Worm (Caenorhabditis elegans) whole organism, L1 larva: ENCODE results near the gene anmt-3.

Source experiments
- ama-1 ChIP-seq: fragments of 150-350 bp; optimal IDR thresholded peaks from 2 replicates; lab custom pipeline; 2014
- blmp-1 ChIP-seq: fragments of 150-350 bp; optimal IDR thresholded peaks from 2 replicates; lab custom pipeline; 2014; ENCODE audit warnings: missing biosample characterization, missing genetic modification characterization
- ceh-63 ChIP-seq: fragments of 200-800 bp; sonication (Bioruptor generic); optimal IDR thresholded peaks from 2 replicates; lab custom pipeline; 2018; ENCODE audit warnings: mild to moderate bottlenecking, missing genetic modification characterization, missing compliant biosample characterization
- elt-3 ChIP-seq, 6 experiments: fragments of 150-350 bp in 1 of 6; sonication (generic microtip); optimal IDR thresholded peaks; 2 replicates each; lab custom pipeline; 2017 to 2018; ENCODE audit warnings: missing biosample characterization in 6 of 6, missing genetic modification characterization in 6 of 6, inconsistent platforms in 1 of 6
- fkh-10 ChIP-seq: sonication (generic microtip); optimal IDR thresholded peaks from 2 replicates; lab custom pipeline; 2017; ENCODE audit warnings: missing biosample characterization, missing genetic modification reagents, missing genetic modification characterization
- nhr-77 ChIP-seq: fragments of 150-350 bp; optimal IDR thresholded peaks from 2 replicates; lab custom pipeline; 2014; ENCODE audit warnings: missing biosample characterization, missing genetic modification characterization
- sptf-1 ChIP-seq: fragments of 150-350 bp; optimal IDR thresholded peaks from 2 replicates; lab custom pipeline; 2014; ENCODE audit warnings: missing biosample characterization, missing genetic modification characterization

ce11 chrV:9937435-9937834 is 20.7 kb downstream of the anmt-3 start, which contains the start of gene srj-33:
- TF ChIP-seq nhr-77 (tag; lab: Kevin White, UChicago) (no peak), blmp-1 (no peak), sptf-1 (tag; lab: Kevin White, UChicago) (no peak), fkh-10 (GFP tag; lab: Kevin White, UChicago) (no peak), elt-3 (tag; optimal IDR thresholded peaks at IDR 0.05; lab: Kevin White, UChicago) (no peak), ceh-63 (GFP tag; lab: Kevin White, UChicago) (no peak), ama-1 (lab: Kevin White, UChicago) (no peak)
